Worm (Caenorhabditis elegans) whole organism, midembryonic: ENCODE data around the gene gpx-7.

Source experiments
- flt-1 ChIP-seq: fragments of 200-800 bp; sonication (Bioruptor generic); IDR thresholded peaks from 2 replicates; pipeline ENCODE4 v1.3.6; 2022; ENCODE audit warnings: missing genetic modification characterization, missing compliant biosample characterization
- klf-2 ChIP-seq: fragments of 200-800 bp; sonication (Bioruptor generic); conservative IDR thresholded peaks from 2 replicates; pipeline ENCODE4 v1.3.6; 2022; ENCODE audit warnings: missing genetic modification reagents, missing genetic modification characterization, missing compliant biosample characterization
- ztf-29 ChIP-seq: fragments of 200-800 bp; sonication (Bioruptor generic); IDR thresholded peaks from 2 replicates; pipeline ENCODE4 v1.3.6; 2022; ENCODE audit warnings: missing genetic modification reagents, missing genetic modification characterization, missing compliant biosample characterization

DNA sequence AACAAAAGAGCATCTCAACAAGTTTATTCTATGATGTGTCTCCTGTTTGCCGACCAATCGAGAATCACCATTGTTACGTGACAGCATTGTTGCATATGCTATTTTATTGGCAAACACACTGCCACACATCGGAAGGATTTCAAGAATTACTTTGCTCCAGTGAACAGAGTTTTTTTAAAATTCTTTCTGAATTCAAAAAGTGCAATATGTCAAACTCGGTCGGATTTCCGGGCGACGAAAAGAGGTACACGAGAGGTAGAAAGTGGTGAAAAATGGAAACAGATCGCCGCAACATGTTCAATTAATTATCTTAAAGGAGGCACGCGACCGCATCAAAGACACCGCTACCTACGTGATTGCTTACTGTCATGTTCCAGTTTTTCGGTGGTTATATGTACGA lies 49.5 kb downstream of the gpx-7 start:
- TF ChIP-seq klf-2 (GFP tag; lab: Robert Waterston, UW) (no peak), ztf-29 (GFP tag; lab: Robert Waterston, UW) (no peak), flt-1 (GFP tag; lab: Robert Waterston, UW) (no peak)
